Fruit fly (Drosophila melanogaster) whole organism, embryonic: Measurements from ENCODE around the gene CG32099.

Source experiments
- Awh ChIP-seq: fragments of 200-800 bp; sonication (Bioruptor generic); IDR thresholded peaks from 2 replicates; pipeline ENCODE4, ENCODE4 v1.3.6; 2022; ENCODE audit warnings: missing biosample characterization, missing genetic modification characterization
- BEAF-32 ChIP-seq: fragments of 200-800 bp; sonication (Bioruptor generic); optimal IDR thresholded peaks from 3 replicates; lab custom pipeline; 2017; ENCODE audit warnings: missing biosample characterization, missing genetic modification characterization, mild to moderate bottlenecking, moderate library complexity, missing genetic modification reagents
- CG10366 ChIP-seq: fragments of 200-800 bp; sonication (Bioruptor generic); IDR thresholded peaks from 2 replicates; pipeline ENCODE4 v1.3.6; 2022; ENCODE audit warnings: missing biosample characterization, missing genetic modification characterization
- CG10654 ChIP-seq: fragments of 200-800 bp; sonication (Bioruptor generic); optimal IDR thresholded peaks from 2 replicates; lab custom pipeline; 2016; ENCODE audit warnings: missing biosample characterization, missing genetic modification characterization
- CG11723 ChIP-seq: fragments of 200-800 bp; sonication (Bioruptor generic); optimal IDR thresholded peaks from 2 replicates; lab custom pipeline; 2017; ENCODE audit warnings: missing biosample characterization, mild to moderate bottlenecking, missing genetic modification characterization
- CG15601 ChIP-seq: fragments of 200-800 bp; sonication (Bioruptor generic); optimal IDR thresholded peaks from 3 replicates; lab custom pipeline; 2019; ENCODE audit warnings: missing biosample characterization, mild to moderate bottlenecking, missing genetic modification characterization, moderate library complexity
- CG15696 ChIP-seq: fragments of 200-800 bp; sonication (Bioruptor generic); optimal IDR thresholded peaks from 2 replicates; lab custom pipeline; 2019; ENCODE audit warnings: missing biosample characterization, mild to moderate bottlenecking, missing genetic modification characterization, moderate library complexity
- CG16813 ChIP-seq: fragments of 200-800 bp; sonication (Bioruptor generic); IDR thresholded peaks from 3 replicates; pipeline ENCODE4 v1.3.6; 2022; ENCODE audit warnings: missing biosample characterization, missing genetic modification characterization; ENCODE audit not compliant: partially characterized antibody
- CG17361 ChIP-seq: fragments of 200-800 bp; sonication (Bioruptor generic); IDR thresholded peaks from 3 replicates; pipeline ENCODE4 v1.3.6; 2022; ENCODE audit warnings: missing biosample characterization, missing genetic modification characterization
- CG18599 ChIP-seq: fragments of 200-800 bp; sonication (Bioruptor generic); optimal IDR thresholded peaks from 3 replicates; lab custom pipeline; 2017; ENCODE audit warnings: missing biosample characterization, missing genetic modification characterization, mild to moderate bottlenecking, moderate library complexity, missing genetic modification reagents
- CG31365 ChIP-seq: fragments of 200-800 bp; sonication (Bioruptor generic); optimal IDR thresholded peaks from 2 replicates; lab custom pipeline; 2018; ENCODE audit warnings: missing biosample characterization, mild to moderate bottlenecking, missing genetic modification characterization
- CG42726 ChIP-seq: fragments of 200-800 bp; sonication (Bioruptor generic); IDR thresholded peaks from 2 replicates; pipeline ENCODE4 v1.3.6; 2022; ENCODE audit warnings: missing biosample characterization, missing genetic modification characterization; ENCODE audit not compliant: partially characterized antibody
- CG6689 ChIP-seq: fragments of 200-800 bp; sonication (Bioruptor generic); IDR thresholded peaks from 2 replicates; pipeline ENCODE4 v1.3.6; 2022; ENCODE audit warnings: missing biosample characterization, missing genetic modification characterization
- CG9932 ChIP-seq: fragments of 200-800 bp; sonication (Bioruptor generic); IDR thresholded peaks from 2 replicates; pipeline ENCODE4 v1.3.6; 2022; ENCODE audit warnings: missing biosample characterization, missing genetic modification characterization
- CTCF ChIP-seq: fragments of 200-800 bp; sonication (Bioruptor generic); optimal IDR thresholded peaks from 2 replicates; lab custom pipeline; 2017; ENCODE audit warnings: missing biosample characterization, mild to moderate bottlenecking, missing genetic modification characterization, moderate library complexity
- CrebB ChIP-seq: fragments of 200-800 bp; sonication (Bioruptor generic); optimal IDR thresholded peaks from 3 replicates; lab custom pipeline; 2018; ENCODE audit warnings: missing biosample characterization, mild to moderate bottlenecking, missing genetic modification characterization
- Dll ChIP-seq: fragments of 200-800 bp; sonication (Bioruptor generic); IDR thresholded peaks from 4 replicates; pipeline ENCODE4 v1.3.6; 2022; ENCODE audit warnings: missing biosample characterization, missing genetic modification characterization; ENCODE audit not compliant: partially characterized antibody
- Drgx ChIP-seq: fragments of 200-800 bp; sonication (Bioruptor generic); IDR thresholded peaks from 2 replicates; pipeline ENCODE4 v1.3.6; 2022; ENCODE audit warnings: missing biosample characterization, missing genetic modification characterization
- Ets65A ChIP-seq: fragments of 200-800 bp; sonication (Bioruptor generic); peaks from one replicate; lab custom pipeline; 2016; ENCODE audit warnings: missing biosample characterization, missing genetic modification characterization
- H2.0 ChIP-seq: fragments of 200-800 bp; sonication (Bioruptor generic); IDR thresholded peaks from 2 replicates; pipeline ENCODE4 v1.3.6; 2022; ENCODE audit warnings: missing biosample characterization, missing genetic modification characterization
- HLH54F ChIP-seq: fragments of 200-800 bp; sonication (Bioruptor generic); optimal IDR thresholded peaks from 3 replicates; lab custom pipeline; 2016; ENCODE audit warnings: missing biosample characterization, missing genetic modification characterization
- HmgD ChIP-seq: fragments of 200-800 bp; sonication (Bioruptor generic); optimal IDR thresholded peaks from 3 replicates; lab custom pipeline; 2016; ENCODE audit warnings: missing biosample characterization, missing genetic modification characterization
- Hmx ChIP-seq: fragments of 200-800 bp; sonication (Bioruptor generic); optimal IDR thresholded peaks from 2 replicates; lab custom pipeline; 2016; ENCODE audit warnings: missing biosample characterization, missing genetic modification characterization
- Hr3 ChIP-seq: fragments of 200-800 bp; sonication (Bioruptor generic); optimal IDR thresholded peaks from 3 replicates; lab custom pipeline; 2016; ENCODE audit warnings: missing biosample characterization, missing genetic modification characterization
- Hr78 ChIP-seq, 2 experiments: fragments of 200-800 bp in 1 of 2; fragments of >200 bp in 1 of 2; sonication (Bioruptor generic) in 1 of 2; optimal IDR thresholded peaks; 2 replicates each; lab custom pipeline; 2017 to 2019; ENCODE audit warnings: missing biosample characterization in 2 of 2, missing genetic modification characterization in 2 of 2, mild to moderate bottlenecking in 1 of 2, moderate library complexity in 1 of 2
- Max ChIP-seq: fragments of 200-800 bp; sonication (Bioruptor generic); optimal IDR thresholded peaks from 2 replicates; lab custom pipeline; 2016; ENCODE audit warnings: missing biosample characterization, mild to moderate bottlenecking, missing genetic modification characterization
- Med ChIP-seq: fragments of 200-800 bp; sonication (Bioruptor generic); peaks from one replicate; lab custom pipeline; 2016; ENCODE audit warnings: missing biosample characterization, missing genetic modification characterization, mild to moderate bottlenecking, inconsistent platforms, moderate library complexity
- Meics ChIP-seq: fragments of 200-800 bp; sonication (Bioruptor generic); optimal IDR thresholded peaks from 2 replicates; lab custom pipeline; 2017; ENCODE audit warnings: missing biosample characterization, mild to moderate bottlenecking, missing genetic modification characterization
- Pdp1 ChIP-seq, 2 experiments: fragments of 200-800 bp; sonication (Bioruptor generic); optimal IDR thresholded peaks; 3 replicates each; lab custom pipeline; 2016; ENCODE audit warnings: missing biosample characterization in 2 of 2, missing genetic modification characterization in 2 of 2, mild to moderate bottlenecking in 1 of 2, moderate library complexity in 1 of 2
- Rfx ChIP-seq: fragments of 200-800 bp; sonication (Bioruptor generic); IDR thresholded peaks from 2 replicates; pipeline ENCODE4 v1.3.6; 2022; ENCODE audit warnings: missing biosample characterization, missing genetic modification characterization
- Stat92E ChIP-seq, 3 experiments: fragments of >200 bp in 2 of 3; fragments of 200-800 bp in 1 of 3; sonication (Bioruptor generic) in 1 of 3; optimal IDR thresholded peaks; 2 replicates each; lab custom pipeline; 2017 to 2019; ENCODE audit warnings: missing biosample characterization in 3 of 3, missing genetic modification characterization in 3 of 3, mild to moderate bottlenecking in 1 of 3, moderate library complexity in 1 of 3
- Usf ChIP-seq: fragments of 200-800 bp; sonication (Bioruptor generic); optimal IDR thresholded peaks from 2 replicates; lab custom pipeline; 2017; ENCODE audit warnings: missing genotype, missing biosample characterization, missing genetic modification characterization
- ab ChIP-seq: fragments of 200-800 bp; sonication (Bioruptor generic); optimal IDR thresholded peaks from 2 replicates; lab custom pipeline; 2016; ENCODE audit warnings: missing biosample characterization, missing genetic modification characterization
- al ChIP-seq: fragments of 200-800 bp; sonication (Bioruptor generic); IDR thresholded peaks from 2 replicates; pipeline ENCODE4 v1.3.6; 2022; ENCODE audit warnings: missing biosample characterization, missing genetic modification characterization
- aop ChIP-seq: fragments of 200-800 bp; sonication (Bioruptor generic); IDR thresholded peaks from 2 replicates; pipeline ENCODE4 v1.3.6; 2022; ENCODE audit warnings: missing biosample characterization, missing genetic modification characterization
- crol ChIP-seq: fragments of 200-800 bp; sonication (Bioruptor generic); IDR thresholded peaks from 2 replicates; pipeline ENCODE4 v1.3.6; 2022; ENCODE audit warnings: missing biosample characterization, missing genetic modification characterization
- disco-r ChIP-seq: fragments of 200-800 bp; sonication (Bioruptor generic); optimal IDR thresholded peaks from 2 replicates; lab custom pipeline; 2016; ENCODE audit warnings: missing biosample characterization, missing genetic modification characterization
- dpn ChIP-seq, 2 experiments: fragments of 200-800 bp; sonication (Bioruptor generic); optimal IDR thresholded peaks; 3 replicates each; lab custom pipeline; 2016; ENCODE audit warnings: missing biosample characterization in 2 of 2, missing genetic modification characterization in 2 of 2
- eyg ChIP-seq: fragments of 200-800 bp; sonication (Bioruptor generic); optimal IDR thresholded peaks from 3 replicates; lab custom pipeline; 2016; ENCODE audit warnings: missing biosample characterization, missing genetic modification characterization
- fd3F ChIP-seq: fragments of 200-800 bp; sonication (Bioruptor generic); optimal IDR thresholded peaks from 2 replicates; lab custom pipeline; 2018; ENCODE audit warnings: missing biosample characterization, mild to moderate bottlenecking, missing genetic modification characterization, moderate library complexity
- fd96Cb ChIP-seq: fragments of 200-800 bp; sonication (Bioruptor generic); optimal IDR thresholded peaks from 2 replicates; lab custom pipeline; 2018; ENCODE audit warnings: missing biosample characterization, mild to moderate bottlenecking, missing genetic modification characterization, moderate library complexity
- kni ChIP-seq: fragments of 200-800 bp; sonication (Bioruptor generic); optimal IDR thresholded peaks from 3 replicates; lab custom pipeline; 2017; ENCODE audit warnings: mild to moderate bottlenecking, missing biosample characterization, missing genetic modification reagents, missing genetic modification characterization
- luna ChIP-seq: fragments of 200-800 bp; sonication (Bioruptor generic); optimal IDR thresholded peaks from 2 replicates; lab custom pipeline; 2016; ENCODE audit warnings: missing biosample characterization, missing genetic modification characterization
- mld ChIP-seq: fragments of 200-800 bp; sonication (Bioruptor generic); IDR thresholded peaks from 3 replicates; pipeline ENCODE4 v1.3.6; 2022; ENCODE audit warnings: missing biosample characterization, missing genetic modification characterization; ENCODE audit not compliant: partially characterized antibody
- p53 ChIP-seq: fragments of 200-800 bp; sonication (Bioruptor generic); optimal IDR thresholded peaks from 2 replicates; lab custom pipeline; 2016; ENCODE audit warnings: missing biosample characterization, missing genetic modification characterization
- scrt ChIP-seq: fragments of 200-800 bp; sonication (Bioruptor generic); optimal IDR thresholded peaks from 2 replicates; lab custom pipeline; 2018; ENCODE audit warnings: missing biosample characterization, mild to moderate bottlenecking, missing genetic modification characterization, moderate library complexity
- sim ChIP-seq: fragments of 200-800 bp; sonication (Bioruptor generic); IDR thresholded peaks from 2 replicates; pipeline ENCODE4 v1.3.6; 2022; ENCODE audit warnings: missing biosample characterization, missing genetic modification characterization
- so ChIP-seq: fragments of 200-800 bp; sonication (Bioruptor generic); IDR thresholded peaks from 3 replicates; pipeline ENCODE4 v1.3.6; 2022; ENCODE audit warnings: missing biosample characterization, missing genetic modification characterization
- ssp ChIP-seq: fragments of 200-800 bp; sonication (Bioruptor generic); IDR thresholded peaks from 2 replicates; pipeline ENCODE4 v1.3.6; 2022; ENCODE audit warnings: missing biosample characterization, missing genetic modification characterization
- tap ChIP-seq: fragments of 200-800 bp; optimal IDR thresholded peaks from 3 replicates; lab custom pipeline; 2019; ENCODE audit warnings: missing biosample characterization, mild to moderate bottlenecking, missing genetic modification characterization, moderate library complexity
- tna ChIP-seq: fragments of 200-800 bp; sonication (Bioruptor generic); IDR thresholded peaks from 2 replicates; pipeline ENCODE4 v1.3.6; 2022; ENCODE audit warnings: missing biosample characterization, missing genetic modification characterization; ENCODE audit not compliant: partially characterized antibody

The CG32099 gene

dm6 chr3L:12162156-12162682 lies 13.1 kb downstream of the CG32099 start (continued):
- no peak for TF ChIP-seq Usf (GFP tag; lab: Kevin White, UChicago)
- no peak for TF ChIP-seq tap (tag; lab: Kevin White, UChicago)
- TF ChIP-seq Ets65A: peak; percentile 71
- TF ChIP-seq Med (GFP tag; lab: Kevin White, UChicago): peak; percentile 83
- peak; percentile 28; the same call in 1 of the 2 replicates for TF ChIP-seq tna
- TF ChIP-seq al: no peak
- no peak for TF ChIP-seq HLH54F (GFP tag; lab: Kevin White, UChicago)
- TF ChIP-seq crol (GFP tag; lab: Robert Waterston, UW): peak; percentile 66
- no peak for TF ChIP-seq CG15696 (tag; lab: Kevin White, UChicago)
- peak; percentile 16 for TF ChIP-seq kni (GFP tag; lab: Kevin White, UChicago)
- no peak for TF ChIP-seq CG6689
- no peak for TF ChIP-seq Dll (GFP tag; lab: Robert Waterston, UW)
- no peak for TF ChIP-seq CG42726
- TF ChIP-seq Drgx: no peak
- 0 out of 3 replicates have a peak, but pooled peaks have one; percentile 13 for TF ChIP-seq CG16813
- no peak for TF ChIP-seq CrebB (tag; lab: Kevin White, UChicago)
- no peak for TF ChIP-seq Pdp1 (GFP tag; optimal IDR thresholded peaks at IDR 0.05; lab: Kevin White, UChicago)
- TF ChIP-seq BEAF-32 (GFP tag; lab: Kevin White, UChicago): no peak
- no peak for TF ChIP-seq CG17361 (GFP tag; lab: Robert Waterston, UW)
- TF ChIP-seq disco-r (GFP tag; lab: Kevin White, UChicago): no peak
- no peak for TF ChIP-seq sim (GFP tag; lab: Robert Waterston, UW)
- TF ChIP-seq Hmx (GFP tag; lab: Kevin White, UChicago): no peak
- TF ChIP-seq ssp (GFP tag; lab: Robert Waterston, UW): no peak
- TF ChIP-seq CG18599 (GFP tag; lab: Kevin White, UChicago): no peak
- TF ChIP-seq CG31365: no peak
- TF ChIP-seq CG10654 (GFP tag; lab: Kevin White, UChicago): no peak
- TF ChIP-seq H2.0 (GFP tag; lab: Robert Waterston, UW): no peak
- TF ChIP-seq CG11723 (GFP tag; lab: Kevin White, UChicago): no peak
- TF ChIP-seq Hr78 (GFP tag; optimal IDR thresholded peaks at IDR 0.05; lab: Kevin White, UChicago): no peak
- TF ChIP-seq eyg (GFP tag; lab: Kevin White, UChicago): no peak
- 0 out of 3 replicates have a peak, but pooled peaks have one; percentile 3 for TF ChIP-seq so (GFP tag; lab: Robert Waterston, UW)
- TF ChIP-seq CG9932 (GFP tag; lab: Robert Waterston, UW): no peak
- no peak for TF ChIP-seq Awh (GFP tag; lab: Robert Waterston, UW)
- no peak for TF ChIP-seq CTCF
- no peak for TF ChIP-seq Max (GFP tag; lab: Kevin White, UChicago)
- TF ChIP-seq CG15601: peak; percentile 37
- no peak for TF ChIP-seq ab (GFP tag; lab: Kevin White, UChicago)
- peak; percentile 13; the same call in 1 of the 2 replicates for TF ChIP-seq Rfx (GFP tag; lab: Robert Waterston, UW)
- no peak for TF ChIP-seq CG10366 (GFP tag; lab: Robert Waterston, UW)
- no peak for TF ChIP-seq Hr3 (GFP tag; lab: Kevin White, UChicago)
- TF ChIP-seq p53 (GFP tag; lab: Kevin White, UChicago): no peak
- no peak for TF ChIP-seq aop (GFP tag; lab: Robert Waterston, UW)
- no peak for TF ChIP-seq mld (GFP tag; lab: Robert Waterston, UW)
- no peak for TF ChIP-seq HmgD
- TF ChIP-seq fd96Cb (tag; lab: Kevin White, UChicago): no peak
- TF ChIP-seq Meics: no peak
- no peak for TF ChIP-seq scrt (GFP tag; lab: Kevin White, UChicago)
- TF ChIP-seq luna (GFP tag; lab: Kevin White, UChicago): no peak
- TF ChIP-seq dpn (GFP tag; optimal IDR thresholded peaks at IDR 0.05; lab: Kevin White, UChicago): no peak
- no peak for TF ChIP-seq fd3F (GFP tag; lab: Kevin White, UChicago)
- TF ChIP-seq Stat92E (GFP tag; optimal IDR thresholded peaks at IDR 0.05; lab: Kevin White, UChicago): no peak
